Worm (Caenorhabditis elegans): ENCODE data around the gene C06E1.1.
A peak's percentile ranks its signal among the peaks of the same experiment; 100 is the strongest.

The C06E1.1 gene

ce11 chrIII:8639188-8639795 is 33.7 kb downstream of the C06E1.1 start, which contains the start of gene fip-1 (continued):
- TF ChIP-seq pbrm-1 (GFP tag; IDR thresholded peaks at IDR 0.05), result peak; percentile 66
- no peak for TF ChIP-seq dpff-1 (tag; optimal IDR thresholded peaks at IDR 0.05)
- no peak for TF ChIP-seq egl-18 (GFP tag; IDR thresholded peaks at IDR 0.05)
- no peak for TF ChIP-seq lsy-27 (tag; optimal IDR thresholded peaks at IDR 0.05; ENCODE audit: borderline replicate concordance, insufficient read depth)
- TF ChIP-seq lag-1 (GFP tag; IDR thresholded peaks at IDR 0.05), result no peak
- no peak for TF ChIP-seq F57A8.1 (GFP tag; optimal IDR thresholded peaks at IDR 0.05)
- no peak for TF ChIP-seq F52B5.7 (tag; optimal IDR thresholded peaks at IDR 0.05)
- peak; percentile 60 for TF ChIP-seq lin-54 (GFP tag; optimal IDR thresholded peaks at IDR 0.05)
- TF ChIP-seq snpc-4 (GFP tag; optimal IDR thresholded peaks at IDR 0.05), result peak; percentile 38
- TF ChIP-seq snpc-4 (tag; optimal IDR thresholded peaks at IDR 0.05), result peak in 3 of 4 experiments; percentile 27 to 56 (median 42)
- TF ChIP-seq ama-1 (optimal IDR thresholded peaks at IDR 0.05), result no peak
- TF ChIP-seq ama-1 (GFP tag; optimal IDR thresholded peaks at IDR 0.05), result peak in 1 of 2 experiments; percentile 87
- TF ChIP-seq ztf-26 (tag; optimal IDR thresholded peaks at IDR 0.05), result no peak
- peak; percentile 49 for TF ChIP-seq ZK185.1 (tag; optimal IDR thresholded peaks at IDR 0.05; ENCODE audit: poor library complexity, severe bottlenecking)
- peak; percentile 58 for TF ChIP-seq snpc-3.4 (tag; optimal IDR thresholded peaks at IDR 0.05)
- peak; percentile 50 for TF ChIP-seq lsl-1 (GFP tag; optimal IDR thresholded peaks at IDR 0.05)
- TF ChIP-seq tbx-9 (tag; optimal IDR thresholded peaks at IDR 0.05; ENCODE audit: borderline replicate concordance), result no peak
- TF ChIP-seq let-607 (tag; optimal IDR thresholded peaks at IDR 0.05), result peak in 1 of 2 experiments; percentile 16
- peak; percentile 72 for TF ChIP-seq nhr-90 (tag; optimal IDR thresholded peaks at IDR 0.05)
- peak; percentile 52 for TF ChIP-seq nhr-27 (tag; optimal IDR thresholded peaks at IDR 0.05)
- TF ChIP-seq ztf-25 (GFP tag; IDR thresholded peaks at IDR 0.05), result 0 out of 2 replicates have a peak, but pooled peaks have one; percentile 62
- TF ChIP-seq Y53F4B.3 (GFP tag; IDR thresholded peaks at IDR 0.05), result no peak
- TF ChIP-seq madf-3 (GFP tag; IDR thresholded peaks at IDR 0.05), result no peak
- TF ChIP-seq ceh-79 (tag; optimal IDR thresholded peaks at IDR 0.05), result no peak
- no peak for TF ChIP-seq ceh-100 (GFP tag; IDR thresholded peaks at IDR 0.05)
- TF ChIP-seq cebp-2 (GFP tag; IDR thresholded peaks at IDR 0.05), result no peak
- 0 out of 2 replicates have a peak, but pooled peaks have one; percentile 11 for TF ChIP-seq ztf-6 (GFP tag; IDR thresholded peaks at IDR 0.05)
- TF ChIP-seq ceh-27 (GFP tag; optimal IDR thresholded peaks at IDR 0.05), result peak; percentile 39
- TF ChIP-seq ztf-28 (GFP tag; IDR thresholded peaks at IDR 0.05), result 0 out of 2 replicates have a peak, but pooled peaks have one; percentile 28
- no peak for TF ChIP-seq hmg-20 (GFP tag; IDR thresholded peaks at IDR 0.05)
- peak; percentile 3 for TF ChIP-seq sptf-2 (GFP tag; optimal IDR thresholded peaks at IDR 0.05)
- peak; percentile 27; the same call in 1 of the 2 replicates for TF ChIP-seq F33H1.4 (GFP tag; IDR thresholded peaks at IDR 0.05)
- TF ChIP-seq somi-1 (GFP tag; optimal IDR thresholded peaks at IDR 0.05), result no peak
- TF ChIP-seq athp-1 (tag; optimal IDR thresholded peaks at IDR 0.05), result peak; percentile 79
- TF ChIP-seq T07F8.4 (tag; optimal IDR thresholded peaks at IDR 0.05), result peak; percentile 32
- peak; percentile 41; the same call in 1 of the 2 replicates for TF ChIP-seq attf-3 (GFP tag; conservative IDR thresholded peaks at IDR 0.05)
- TF ChIP-seq die-1 (tag; optimal IDR thresholded peaks at IDR 0.05), result peak; percentile 83
- peak; percentile 68; the same call in 1 of the 2 replicates for TF ChIP-seq madf-6 (GFP tag; IDR thresholded peaks at IDR 0.05)
- no peak for TF ChIP-seq nfyb-1 (GFP tag; IDR thresholded peaks at IDR 0.05)
- peak; percentile 72 for TF ChIP-seq B0261.1 (tag; optimal IDR thresholded peaks at IDR 0.05)
- peak; percentile 59 for TF ChIP-seq F23B12.7 (tag; optimal IDR thresholded peaks at IDR 0.05; ENCODE audit: insufficient read depth)
- peak; percentile 74 for TF ChIP-seq ekl-4 (GFP tag; IDR thresholded peaks at IDR 0.05)
- no peak for TF ChIP-seq snpc-1.1 (tag; optimal IDR thresholded peaks at IDR 0.05; ENCODE audit: insufficient read depth)
- no peak for TF ChIP-seq C17E4.6 (GFP tag; IDR thresholded peaks at IDR 0.05)
- TF ChIP-seq ceh-40 (GFP tag; IDR thresholded peaks at IDR 0.05), result no peak
